Fruit fly (Drosophila melanogaster): ENCODE measurements around the gene Alp12.
A peak's percentile ranks its signal among the peaks of the same experiment; 100 is the strongest.

Gene Alp12

dm6 chr2L:19425765-19426329, 2.0 kb downstream of the Alp12 start (continued):
- TF ChIP-seq CG3847 (GFP tag; IDR thresholded peaks at IDR 0.05) (peak; percentile 43), slp2 (GFP tag; optimal IDR thresholded peaks at IDR 0.05) (peak; percentile 47), CG10366 (GFP tag; IDR thresholded peaks at IDR 0.05) (peak; percentile 53), CG7556 (GFP tag; optimal IDR thresholded peaks at IDR 0.05) (peak; percentile 66), croc (GFP tag; conservative IDR thresholded peaks at IDR 0.05) (0 out of 3 replicates have a peak, but pooled peaks have one; percentile 35), CG1792 (GFP tag; optimal IDR thresholded peaks at IDR 0.05) (no peak), CG8281 (tag; optimal IDR thresholded peaks at IDR 0.05) (peak; percentile 26), danr (GFP tag; IDR thresholded peaks at IDR 0.05) (peak; percentile 50; the same call in 1 of the 2 replicates), gsb (GFP tag; IDR thresholded peaks at IDR 0.05) (no peak), CG16779 (GFP tag; IDR thresholded peaks at IDR 0.05) (no peak), PHDP (tag; optimal IDR thresholded peaks at IDR 0.05) (peak; percentile 76), CG3281 (GFP tag; optimal IDR thresholded peaks at IDR 0.05) (peak; percentile 80), usp (GFP tag; optimal IDR thresholded peaks at IDR 0.05) (no peak), CG32532 (GFP tag; IDR thresholded peaks at IDR 0.05) (peak; percentile 83), CG9727 (GFP tag; optimal IDR thresholded peaks at IDR 0.05) (peak; percentile 72), CG5245 (GFP tag; optimal IDR thresholded peaks at IDR 0.05) (peak; percentile 55), Awh (GFP tag; IDR thresholded peaks at IDR 0.05) (peak; percentile 81), CG10321 (GFP tag; IDR thresholded peaks at IDR 0.05) (no peak), eve (GFP tag; optimal IDR thresholded peaks at IDR 0.05) (no peak), CG2129 (GFP tag; IDR thresholded peaks at IDR 0.05; ENCODE audit: partially characterized antibody) (no peak), Mad (GFP tag; optimal IDR thresholded peaks at IDR 0.05) (peak; percentile 28), esg (GFP tag; conservative IDR thresholded peaks at IDR 0.05) (peak; percentile 69), Nf-YB (GFP tag; optimal IDR thresholded peaks at IDR 0.05) (no peak), Adf1 (GFP tag; IDR thresholded peaks at IDR 0.05) (peak; percentile 30), CG15696 (tag; optimal IDR thresholded peaks at IDR 0.05) (peak; percentile 60), Xbp1 (GFP tag; optimal IDR thresholded peaks at IDR 0.05) (peak; percentile 77), oc (tag; optimal IDR thresholded peaks at IDR 0.05) (peak; percentile 33), Deaf1 (tag; optimal IDR thresholded peaks at IDR 0.05) (peak; percentile 44), Camta (GFP tag; optimal IDR thresholded peaks at IDR 0.05) (peak; percentile 52), tio (GFP tag; optimal IDR thresholded peaks at IDR 0.05) (peak; percentile 77), NFAT (GFP tag; IDR thresholded peaks at IDR 0.05) (peak; percentile 77), Dip2 (GFP tag; IDR thresholded peaks at IDR 0.05) (no peak), vnd (GFP tag; IDR thresholded peaks at IDR 0.05; ENCODE audit: partially characterized antibody) (no peak), eyg (GFP tag; optimal IDR thresholded peaks at IDR 0.05) (no peak), gcm2 (GFP tag; optimal IDR thresholded peaks at IDR 0.05) (peak; percentile 37), CG32772 (GFP tag; IDR thresholded peaks at IDR 0.05) (peak; percentile 50), wor (GFP tag; IDR thresholded peaks at IDR 0.05) (no peak), Fer1 (GFP tag; optimal IDR thresholded peaks at IDR 0.05) (peak; percentile 55), luna (GFP tag; optimal IDR thresholded peaks at IDR 0.05) (no peak), dmrt99B (tag; optimal IDR thresholded peaks at IDR 0.05) (peak; percentile 78), CG14667 (GFP tag; IDR thresholded peaks at IDR 0.05) (peak; percentile 39), CG31388 (GFP tag; optimal IDR thresholded peaks at IDR 0.05) (peak; percentile 34), ac (GFP tag; optimal IDR thresholded peaks at IDR 0.05) (no peak), CG13287 (GFP tag; IDR thresholded peaks at IDR 0.05; ENCODE audit: partially characterized antibody) (no peak), grn (GFP tag; optimal IDR thresholded peaks at IDR 0.05) (peak; percentile 68), HHEX (GFP tag; optimal IDR thresholded peaks at IDR 0.05) (peak; percentile 76), Aef1 (GFP tag; IDR thresholded peaks at IDR 0.05) (peak; percentile 66), NC2α (GFP tag; optimal IDR thresholded peaks at IDR 0.05) (no peak), hb (GFP tag; IDR thresholded peaks at IDR 0.05; ENCODE audit: partially characterized antibody) (no peak), CG4854 (GFP tag; optimal IDR thresholded peaks at IDR 0.05) (peak; percentile 45), ken (GFP tag; IDR thresholded peaks at IDR 0.05) (peak; percentile 51; the same call in 1 of the 3 replicates)

All from whole organism, embryonic.